Fruit fly (Drosophila melanogaster) whole organism: ENCODE measurements around the gene CG16826.

ENCODE experiments used
- CG8478 ChIP-seq: fragments of >200 bp; optimal IDR thresholded peaks from 2 replicates; lab custom pipeline; 2018; ENCODE audit warnings: inconsistent platforms
- Dll ChIP-seq: fragments of >200 bp; optimal IDR thresholded peaks from 2 replicates; lab custom pipeline; 2017
- EcR ChIP-seq, 2 experiments: fragments of >200 bp; optimal IDR thresholded peaks; 2 replicates each; lab custom pipeline; 2017; ENCODE audit warnings: missing biosample characterization in 2 of 2, missing genetic modification characterization in 2 of 2, missing genetic modification reagents in 2 of 2
- pan ChIP-seq: fragments of >200 bp; optimal IDR thresholded peaks from 2 replicates; lab custom pipeline; 2017
- psq ChIP-seq: fragments of >200 bp; optimal IDR thresholded peaks from 2 replicates; lab custom pipeline; 2017
- usp ChIP-seq: fragments of >200 bp; optimal IDR thresholded peaks from 2 replicates; lab custom pipeline; 2017; ENCODE audit warnings: missing biosample characterization, missing genetic modification characterization, mixed read lengths

CG16826 gene

DNA sequence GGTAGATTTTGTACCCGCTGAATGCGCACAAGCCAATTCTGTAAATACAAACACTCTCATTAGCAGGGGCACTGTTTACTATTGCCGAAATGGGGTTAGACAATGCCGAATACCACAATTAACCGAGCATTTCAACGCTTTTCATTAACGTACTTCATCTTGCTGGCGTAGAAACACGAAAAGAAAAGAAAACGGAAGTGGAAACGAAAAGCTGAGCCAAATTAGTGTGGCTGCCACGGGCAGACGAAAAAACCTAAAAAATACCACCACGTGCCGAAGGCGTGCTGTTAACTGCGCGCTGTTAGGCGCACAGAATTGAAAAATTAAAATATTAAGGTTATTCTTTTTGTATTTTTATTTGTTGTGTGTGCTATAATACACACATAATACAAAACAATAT is 47.3 kb downstream of the CG16826 start, which contains the start of gene RpL24:
Gene RpL24 (minus strand): TSS at position 229 of the 400 bp plus-strand sequence.
- TF ChIP-seq CG8478, result no peak
- no peak for TF ChIP-seq pan (lab: Kevin White, UChicago)
- no peak for TF ChIP-seq Dll
- no peak for TF ChIP-seq EcR (GFP tag; optimal IDR thresholded peaks at IDR 0.05; lab: Kevin White, UChicago)
- TF ChIP-seq psq (lab: Kevin White, UChicago), result no peak

DNA sequence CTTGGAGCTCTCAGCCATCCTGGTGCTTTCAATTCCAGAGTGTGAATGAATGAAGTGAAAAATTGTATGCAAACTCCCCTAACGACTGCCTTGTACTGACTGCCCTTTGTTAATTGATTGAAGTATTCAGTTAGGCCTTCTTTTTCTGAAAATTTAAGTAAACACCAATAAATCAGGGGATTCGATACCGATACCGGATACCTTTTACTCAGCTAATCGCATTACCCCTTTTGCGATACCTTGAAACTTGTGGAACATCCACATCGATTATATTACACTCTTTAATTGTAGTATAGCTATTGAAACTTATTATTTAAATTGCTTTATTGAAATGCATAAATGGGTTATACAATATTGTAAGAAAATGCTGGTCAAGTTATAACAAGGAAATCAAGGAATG is 48.5 kb downstream of the CG16826 start, which contains the start of gene CG16957:
Gene CG16957 (minus strand): TSS at position 101 of the 400 bp plus-strand sequence.
- TF ChIP-seq EcR (GFP tag; optimal IDR thresholded peaks at IDR 0.05; lab: Kevin White, UChicago), result no peak
- TF ChIP-seq CG8478, result no peak
- TF ChIP-seq usp (GFP tag; lab: Kevin White, UChicago), result no peak
- no peak for TF ChIP-seq pan (lab: Kevin White, UChicago)
- no peak for TF ChIP-seq Dll
- no peak for TF ChIP-seq psq (lab: Kevin White, UChicago)

dm6 chr2L:13397393-13397792 is 49.8 kb downstream of the CG16826 start:
- TF ChIP-seq Dll, result no peak
- no peak for TF ChIP-seq EcR (GFP tag; optimal IDR thresholded peaks at IDR 0.05; lab: Kevin White, UChicago)
